Worm (Caenorhabditis elegans) whole organism, midembryonic: ENCODE measurements around the gene tram-1.

Source experiments
- cog-1 ChIP-seq: sonication (generic microtip); optimal IDR thresholded peaks from 2 replicates; lab custom pipeline; 2016; ENCODE audit warnings: missing genetic modification characterization, missing compliant biosample characterization
- med-1 ChIP-seq: sonication (generic microtip); optimal IDR thresholded peaks from 2 replicates; lab custom pipeline; 2017; ENCODE audit warnings: missing genetic modification characterization, mild to moderate bottlenecking, missing compliant biosample characterization, antibody characterized with exemption, missing genetic modification reagents; ENCODE audit not compliant: insufficient read depth

ce11 chrIV:10170808-10171207 is 50.3 kb downstream of the tram-1 start:
- TF ChIP-seq cog-1 (tag; lab: Kevin White, UChicago) (no peak), med-1 (GFP tag; lab: Kevin White, UChicago) (no peak)
